Fruit fly (Drosophila melanogaster) whole organism, adult: Measurements from ENCODE around the gene SCAR.

Experiments
- CG11617 ChIP-seq: fragments of 200-800 bp; sonication (Bioruptor generic); optimal IDR thresholded peaks from 2 replicates; lab custom pipeline; 2017; ENCODE audit warnings: mild to moderate bottlenecking, missing biosample characterization, missing genetic modification reagents, missing genetic modification characterization
- CG12768 ChIP-seq: fragments of 200-800 bp; sonication (Bioruptor generic); optimal IDR thresholded peaks from 2 replicates; lab custom pipeline; 2017; ENCODE audit warnings: missing biosample characterization, missing genetic modification characterization, mild to moderate bottlenecking, moderate library complexity, missing genetic modification reagents
- CG14711 ChIP-seq: fragments of 200-800 bp; sonication (Bioruptor generic); optimal IDR thresholded peaks from 2 replicates; lab custom pipeline; 2018; ENCODE audit warnings: missing biosample characterization, mild to moderate bottlenecking, missing genetic modification characterization, moderate library complexity
- CG1620 ChIP-seq: fragments of 200-800 bp; sonication (Bioruptor generic); optimal IDR thresholded peaks from 2 replicates; lab custom pipeline; 2016; ENCODE audit warnings: missing biosample characterization, missing genetic modification characterization
- CG33017 ChIP-seq: fragments of 200-800 bp; sonication (Bioruptor generic); optimal IDR thresholded peaks from 2 replicates; lab custom pipeline; 2018; ENCODE audit warnings: missing biosample characterization, mild to moderate bottlenecking, missing genetic modification characterization, moderate library complexity
- CG5204 ChIP-seq: fragments of 200-800 bp; sonication (Bioruptor generic); optimal IDR thresholded peaks from 2 replicates; lab custom pipeline; 2016; ENCODE audit warnings: missing biosample characterization, missing genetic modification characterization
- CG7045 ChIP-seq: fragments of 200-800 bp; sonication (Bioruptor generic); optimal IDR thresholded peaks from 2 replicates; lab custom pipeline; 2017; ENCODE audit warnings: missing biosample characterization, mild to moderate bottlenecking, missing genetic modification characterization
- CG7101 ChIP-seq: fragments of 200-800 bp; sonication (Bioruptor generic); optimal IDR thresholded peaks from 2 replicates; lab custom pipeline; 2018; ENCODE audit warnings: missing biosample characterization, mild to moderate bottlenecking, missing genetic modification characterization, moderate library complexity
- Clk ChIP-seq: fragments of 200-800 bp; sonication (Bioruptor generic); optimal IDR thresholded peaks from 2 replicates; lab custom pipeline; 2017; ENCODE audit warnings: missing biosample characterization, missing genetic modification characterization
- Crg-1 ChIP-seq: fragments of 200-800 bp; sonication (Bioruptor generic); optimal IDR thresholded peaks from 2 replicates; lab custom pipeline; 2016; ENCODE audit warnings: missing biosample characterization, missing genetic modification characterization
- Hr96 ChIP-seq: fragments of 200-800 bp; sonication (Bioruptor generic); optimal IDR thresholded peaks from 2 replicates; lab custom pipeline; 2016; ENCODE audit warnings: missing biosample characterization, missing genetic modification characterization
- Mnt ChIP-seq: fragments of 200-800 bp; sonication (Bioruptor generic); optimal IDR thresholded peaks from 2 replicates; lab custom pipeline; 2016; ENCODE audit warnings: missing biosample characterization, mild to moderate bottlenecking, missing genetic modification characterization
- bab1 ChIP-seq: fragments of 200-800 bp; sonication (Bioruptor generic); optimal IDR thresholded peaks from 3 replicates; lab custom pipeline; 2019; ENCODE audit warnings: missing biosample characterization, mild to moderate bottlenecking, missing genetic modification characterization, moderate library complexity
- cic ChIP-seq: fragments of 200-800 bp; sonication (Bioruptor generic); optimal IDR thresholded peaks from 2 replicates; lab custom pipeline; 2017; ENCODE audit warnings: missing biosample characterization, mild to moderate bottlenecking, missing genetic modification characterization, moderate library complexity
- cnc ChIP-seq, 2 experiments: fragments of >200 bp; optimal IDR thresholded peaks; 2 replicates each; lab custom pipeline; 2017
- kay ChIP-seq: fragments of 200-800 bp; sonication (Bioruptor generic); peaks from one replicate; lab custom pipeline; 2016; ENCODE audit warnings: missing biosample characterization, missing genetic modification characterization, borderline replicate concordance
- ovo ChIP-seq: fragments of 200-800 bp; sonication (Bioruptor generic); optimal IDR thresholded peaks from 2 replicates; lab custom pipeline; 2016; ENCODE audit warnings: missing biosample characterization, missing genetic modification characterization
- pad ChIP-seq: fragments of 200-800 bp; sonication (Bioruptor generic); optimal IDR thresholded peaks from 3 replicates; lab custom pipeline; 2017; ENCODE audit warnings: missing biosample characterization, missing genetic modification characterization, mild to moderate bottlenecking, moderate library complexity, missing genetic modification reagents
- tj ChIP-seq: fragments of 200-800 bp; sonication (Bioruptor generic); optimal IDR thresholded peaks from 3 replicates; lab custom pipeline; 2017; ENCODE audit warnings: missing biosample characterization, mild to moderate bottlenecking, missing genetic modification characterization, moderate library complexity
- toe ChIP-seq: fragments of 200-800 bp; sonication (Bioruptor generic); optimal IDR thresholded peaks from 2 replicates; lab custom pipeline; 2016; ENCODE audit warnings: missing biosample characterization, missing genetic modification characterization

The SCAR gene

dm6 chr2L:11014671-11015070 lies 38.1 kb downstream of the SCAR start:
- TF ChIP-seq CG14711 (tag; lab: Kevin White, UChicago) (no peak), kay (no peak), Mnt (GFP tag; lab: Kevin White, UChicago) (no peak), CG7045 (GFP tag; lab: Kevin White, UChicago) (no peak), tj (GFP tag; lab: Kevin White, UChicago) (no peak), cic (GFP tag; lab: Kevin White, UChicago) (no peak), CG5204 (GFP tag; lab: Kevin White, UChicago) (no peak), bab1 (GFP tag; lab: Kevin White, UChicago) (no peak), toe (GFP tag; lab: Kevin White, UChicago) (no peak), pad (GFP tag; lab: Kevin White, UChicago) (no peak), ovo (no peak), CG1620 (GFP tag; lab: Kevin White, UChicago) (no peak), Crg-1 (GFP tag; lab: Kevin White, UChicago) (no peak)

dm6 chr2L:11015320-11015719 lies 38.7 kb downstream of the SCAR start, which contains the start of gene Acp32CD:
Acp32CD (plus strand) TSS chr2L:11015620.
- TF ChIP-seq CG33017 (tag; lab: Kevin White, UChicago), result no peak
- TF ChIP-seq toe (GFP tag; lab: Kevin White, UChicago), result no peak
- no peak for TF ChIP-seq kay
- no peak for TF ChIP-seq cic (GFP tag; lab: Kevin White, UChicago)
- TF ChIP-seq tj (GFP tag; lab: Kevin White, UChicago), result no peak
- no peak for TF ChIP-seq Crg-1 (GFP tag; lab: Kevin White, UChicago)
- no peak for TF ChIP-seq CG12768 (GFP tag; lab: Kevin White, UChicago)
- no peak for TF ChIP-seq Clk (GFP tag; lab: Kevin White, UChicago)
- TF ChIP-seq ovo, result no peak
- TF ChIP-seq bab1 (GFP tag; lab: Kevin White, UChicago), result no peak
- TF ChIP-seq Hr96 (GFP tag; lab: Kevin White, UChicago), result no peak
- TF ChIP-seq CG5204 (GFP tag; lab: Kevin White, UChicago), result no peak
- TF ChIP-seq CG1620 (GFP tag; lab: Kevin White, UChicago), result no peak
- no peak for TF ChIP-seq CG7045 (GFP tag; lab: Kevin White, UChicago)
- TF ChIP-seq Mnt (GFP tag; lab: Kevin White, UChicago), result no peak
- no peak for TF ChIP-seq pad (GFP tag; lab: Kevin White, UChicago)

- TF ChIP-seq kay, result no peak
- TF ChIP-seq cic (GFP tag; lab: Kevin White, UChicago), result no peak
- no peak for TF ChIP-seq ovo
- no peak for TF ChIP-seq toe (GFP tag; lab: Kevin White, UChicago)
Observed at dm6 chr2L:11016695-11017094, 40.1 kb downstream of the SCAR start, which contains the start of gene CG14913. CG14913 (plus strand) TSS chr2L:11016995.

- no peak for TF ChIP-seq CG12768 (GFP tag; lab: Kevin White, UChicago)
Observed at dm6 chr2L:11021606-11022005, 45.0 kb downstream of the SCAR start.

- TF ChIP-seq cnc (optimal IDR thresholded peaks at IDR 0.05; lab: Kevin White, UChicago), result no peak
- no peak for TF ChIP-seq cic (GFP tag; lab: Kevin White, UChicago)
- no peak for TF ChIP-seq CG5204 (GFP tag; lab: Kevin White, UChicago)
- no peak for TF ChIP-seq CG7101 (tag; lab: Kevin White, UChicago)
- no peak for TF ChIP-seq ovo
- TF ChIP-seq CG12768 (GFP tag; lab: Kevin White, UChicago), result no peak
- TF ChIP-seq Hr96 (GFP tag; lab: Kevin White, UChicago), result no peak
- TF ChIP-seq CG14711 (tag; lab: Kevin White, UChicago), result no peak
- no peak for TF ChIP-seq pad (GFP tag; lab: Kevin White, UChicago)
- no peak for TF ChIP-seq CG1620 (GFP tag; lab: Kevin White, UChicago)
- TF ChIP-seq Clk (GFP tag; lab: Kevin White, UChicago), result no peak
- no peak for TF ChIP-seq Crg-1 (GFP tag; lab: Kevin White, UChicago)
- TF ChIP-seq Mnt (GFP tag; lab: Kevin White, UChicago), result no peak
- no peak for TF ChIP-seq CG11617 (GFP tag; lab: Kevin White, UChicago)
- no peak for TF ChIP-seq bab1 (GFP tag; lab: Kevin White, UChicago)
- no peak for TF ChIP-seq toe (GFP tag; lab: Kevin White, UChicago)
Observed at dm6 chr2L:11022804-11023203, 46.2 kb downstream of the SCAR start.

- no peak for TF ChIP-seq cic (GFP tag; lab: Kevin White, UChicago)
- TF ChIP-seq kay, result no peak
- TF ChIP-seq cnc (optimal IDR thresholded peaks at IDR 0.05; lab: Kevin White, UChicago), result no peak
- no peak for TF ChIP-seq Mnt (GFP tag; lab: Kevin White, UChicago)
- no peak for TF ChIP-seq ovo
- no peak for TF ChIP-seq toe (GFP tag; lab: Kevin White, UChicago)
- TF ChIP-seq CG5204 (GFP tag; lab: Kevin White, UChicago), result no peak
- no peak for TF ChIP-seq CG7101 (tag; lab: Kevin White, UChicago)
- TF ChIP-seq CG14711 (tag; lab: Kevin White, UChicago), result no peak
- no peak for TF ChIP-seq Clk (GFP tag; lab: Kevin White, UChicago)
- TF ChIP-seq CG11617 (GFP tag; lab: Kevin White, UChicago), result no peak
- no peak for TF ChIP-seq bab1 (GFP tag; lab: Kevin White, UChicago)
- TF ChIP-seq pad (GFP tag; lab: Kevin White, UChicago), result no peak
- no peak for TF ChIP-seq Hr96 (GFP tag; lab: Kevin White, UChicago)
- no peak for TF ChIP-seq Crg-1 (GFP tag; lab: Kevin White, UChicago)
Observed at dm6 chr2L:11023875-11024274, 47.3 kb downstream of the SCAR start.
